Worm (Caenorhabditis elegans): Measurements from ENCODE around the gene F56D6.20.
"Not testable (repeated sequence)": the region's sequence is repeated elsewhere in the genome, so short reads cannot be mapped to it uniquely, and the experiment has no call there.

The F56D6.20 gene

ce11 chrIV:3904620-3905019, 8.1 kb upstream of the F56D6.20 start, which contains the start of gene F56D6.21:
Gene F56D6.21 (plus strand): TSS chrIV:3904920.
- TF ChIP-seq cog-1 (tag; optimal IDR thresholded peaks at IDR 0.05): no peak

ce11 chrIV:3906393-3906792, 6.3 kb upstream of the F56D6.20 start, which contains the start of gene F56D6.11:
Gene F56D6.11 (minus strand): TSS chrIV:3906493.
- TF ChIP-seq ztf-29 (GFP tag; IDR thresholded peaks at IDR 0.05): no peak
- no peak for TF ChIP-seq tab-1 (GFP tag; IDR thresholded peaks at IDR 0.05)
- no peak for TF ChIP-seq klf-2 (GFP tag; conservative IDR thresholded peaks at IDR 0.05)
- no peak for TF ChIP-seq med-1 (GFP tag; optimal IDR thresholded peaks at IDR 0.05; ENCODE audit: insufficient read depth)
- no peak for TF ChIP-seq ref-1 (GFP tag; conservative IDR thresholded peaks at IDR 0.05)
- TF ChIP-seq T22C8.4 (GFP tag; IDR thresholded peaks at IDR 0.05): no peak
- no peak for TF ChIP-seq ztf-23 (GFP tag; IDR thresholded peaks at IDR 0.05)
- no peak for TF ChIP-seq cog-1 (tag; optimal IDR thresholded peaks at IDR 0.05)
- no peak for TF ChIP-seq flt-1 (GFP tag; IDR thresholded peaks at IDR 0.05)

- TF ChIP-seq tab-1 (GFP tag; IDR thresholded peaks at IDR 0.05) (no peak), ref-1 (GFP tag; conservative IDR thresholded peaks at IDR 0.05) (no peak), ztf-29 (GFP tag; IDR thresholded peaks at IDR 0.05) (no peak), cog-1 (tag; optimal IDR thresholded peaks at IDR 0.05) (no peak), klf-2 (GFP tag; conservative IDR thresholded peaks at IDR 0.05) (no peak), flt-1 (GFP tag; IDR thresholded peaks at IDR 0.05) (no peak), ztf-23 (GFP tag; IDR thresholded peaks at IDR 0.05) (no peak), med-1 (GFP tag; optimal IDR thresholded peaks at IDR 0.05; ENCODE audit: insufficient read depth) (no peak), T22C8.4 (GFP tag; IDR thresholded peaks at IDR 0.05) (no peak)
These were observed 5.1 kb upstream of the F56D6.20 start, which contains the start of the genes F56D6.22 and F56D6.12 for ce11 chrIV:3907506-3908188. Gene F56D6.22 (minus strand): TSS chrIV:3907606. Gene F56D6.12 (plus strand): TSS chrIV:3908138.

- TF ChIP-seq ref-1 (GFP tag; conservative IDR thresholded peaks at IDR 0.05) (no peak), T22C8.4 (GFP tag; IDR thresholded peaks at IDR 0.05) (no peak), klf-2 (GFP tag; conservative IDR thresholded peaks at IDR 0.05) (no peak), ztf-29 (GFP tag; IDR thresholded peaks at IDR 0.05) (no peak), ztf-23 (GFP tag; IDR thresholded peaks at IDR 0.05) (no peak), flt-1 (GFP tag; IDR thresholded peaks at IDR 0.05) (no peak), tab-1 (GFP tag; IDR thresholded peaks at IDR 0.05) (no peak), med-1 (GFP tag; optimal IDR thresholded peaks at IDR 0.05; ENCODE audit: insufficient read depth) (no peak), cog-1 (tag; optimal IDR thresholded peaks at IDR 0.05) (no peak)
These were observed 3.6 kb upstream of the F56D6.20 start, which contains the start of gene F56D6.13 for ce11 chrIV:3909114-3909513. Gene F56D6.13 (plus strand): TSS chrIV:3909414.

DNA sequence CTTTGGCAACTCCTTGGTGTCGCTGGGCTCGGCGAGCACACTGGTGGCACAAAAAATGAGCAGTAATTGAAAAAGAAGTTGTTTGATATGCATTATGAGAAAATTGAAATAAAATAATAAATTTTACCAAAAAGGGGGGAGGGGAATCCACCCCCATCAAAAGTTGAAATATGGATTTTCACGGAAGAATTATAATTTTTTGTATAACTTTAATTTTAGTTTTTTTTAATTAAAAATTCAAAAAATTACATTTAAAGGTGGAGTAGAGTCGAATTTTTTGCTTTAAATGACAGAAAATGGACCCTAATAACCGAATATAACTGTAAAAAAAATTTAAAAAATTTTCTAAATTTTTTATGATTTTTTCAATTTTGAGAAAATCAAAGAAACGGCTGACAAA, 850 bp upstream of the F56D6.20 start, which contains the start of gene F56D6.18:
F56D6.18 (minus strand) TSS at position 101 of the 400 bp plus-strand sequence.
- not testable (repeated sequence) for TF ChIP-seq med-1 (GFP tag; optimal IDR thresholded peaks at IDR 0.05; ENCODE audit: insufficient read depth); ztf-23 (GFP tag; IDR thresholded peaks at IDR 0.05); ztf-29 (GFP tag; IDR thresholded peaks at IDR 0.05)

ce11 chrIV:3914462-3914861, 1.8 kb downstream of the F56D6.20 start, which contains the start of gene F56D6.19:
Gene F56D6.19 (plus strand): TSS chrIV:3914762.
- TF ChIP-seq ztf-29 (GFP tag; IDR thresholded peaks at IDR 0.05) (no peak), cog-1 (tag; optimal IDR thresholded peaks at IDR 0.05) (no peak), T22C8.4 (GFP tag; IDR thresholded peaks at IDR 0.05) (no peak), tab-1 (GFP tag; IDR thresholded peaks at IDR 0.05) (no peak), med-1 (GFP tag; optimal IDR thresholded peaks at IDR 0.05; ENCODE audit: insufficient read depth) (no peak), flt-1 (GFP tag; IDR thresholded peaks at IDR 0.05) (no peak), klf-2 (GFP tag; conservative IDR thresholded peaks at IDR 0.05) (no peak), ztf-23 (GFP tag; IDR thresholded peaks at IDR 0.05) (no peak), ref-1 (GFP tag; conservative IDR thresholded peaks at IDR 0.05) (no peak)

- TF ChIP-seq cog-1 (tag; optimal IDR thresholded peaks at IDR 0.05) (no peak), ref-1 (GFP tag; conservative IDR thresholded peaks at IDR 0.05) (no peak), tab-1 (GFP tag; IDR thresholded peaks at IDR 0.05) (no peak), flt-1 (GFP tag; IDR thresholded peaks at IDR 0.05) (no peak), ztf-23 (GFP tag; IDR thresholded peaks at IDR 0.05) (no peak), med-1 (GFP tag; optimal IDR thresholded peaks at IDR 0.05; ENCODE audit: insufficient read depth) (no peak), ztf-29 (GFP tag; IDR thresholded peaks at IDR 0.05) (no peak), T22C8.4 (GFP tag; IDR thresholded peaks at IDR 0.05) (no peak), klf-2 (GFP tag; conservative IDR thresholded peaks at IDR 0.05) (no peak)
These were observed 2.6 kb downstream of the F56D6.20 start, which contains the start of gene srz-20 for ce11 chrIV:3915296-3915695. Gene srz-20 (plus strand): TSS chrIV:3915596.

DNA sequence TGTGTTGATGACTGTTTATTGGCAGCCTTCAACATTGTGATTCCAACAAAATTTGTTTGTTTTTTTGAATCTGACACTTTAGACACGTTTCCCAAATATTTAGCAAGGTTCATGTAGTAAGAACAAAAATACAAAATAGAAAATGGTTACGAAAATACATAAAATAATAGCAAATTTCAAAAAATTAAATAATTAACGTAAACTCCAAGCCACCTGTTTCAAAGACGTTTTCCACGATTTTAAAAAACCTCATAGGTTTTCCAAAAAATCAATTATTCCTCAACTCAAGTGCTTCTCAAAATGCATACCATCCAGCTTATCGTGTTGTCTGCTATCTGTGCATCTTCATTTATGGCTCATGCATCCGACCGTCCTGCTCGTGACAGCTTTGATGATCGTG, 4.7 kb downstream of the F56D6.20 start, which contains the start of gene F56D6.14:
F56D6.14 (plus strand) TSS at position 301 of the 400 bp plus-strand sequence.
- no peak for TF ChIP-seq klf-2 (GFP tag; conservative IDR thresholded peaks at IDR 0.05)
- TF ChIP-seq tab-1 (GFP tag; IDR thresholded peaks at IDR 0.05): no peak
- no peak for TF ChIP-seq ref-1 (GFP tag; conservative IDR thresholded peaks at IDR 0.05)
- no peak for TF ChIP-seq T22C8.4 (GFP tag; IDR thresholded peaks at IDR 0.05)
- TF ChIP-seq cog-1 (tag; optimal IDR thresholded peaks at IDR 0.05): no peak
- no peak for TF ChIP-seq ztf-23 (GFP tag; IDR thresholded peaks at IDR 0.05)
- TF ChIP-seq ztf-29 (GFP tag; IDR thresholded peaks at IDR 0.05): no peak
- no peak for TF ChIP-seq med-1 (GFP tag; optimal IDR thresholded peaks at IDR 0.05; ENCODE audit: insufficient read depth)
- no peak for TF ChIP-seq flt-1 (GFP tag; IDR thresholded peaks at IDR 0.05)

DNA sequence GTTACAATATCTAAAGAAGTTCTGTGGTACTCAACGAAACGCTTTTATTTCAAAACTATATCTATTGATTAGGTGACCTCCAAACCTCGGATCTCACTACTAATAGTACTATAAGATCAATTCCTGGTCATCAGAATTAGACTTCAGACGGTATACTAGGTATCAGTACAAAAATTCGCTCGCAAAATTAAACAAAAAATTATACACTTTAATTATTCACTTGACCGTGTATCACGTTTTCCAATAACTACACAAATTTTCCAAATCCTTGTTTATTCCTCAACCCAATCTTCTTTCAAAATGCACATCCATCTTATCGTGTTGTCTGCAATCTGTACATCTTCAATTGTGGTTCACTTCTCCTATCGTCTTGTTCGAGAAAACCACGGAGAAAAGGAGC, 5.5 kb downstream of the F56D6.20 start, which contains the start of gene F56D6.23:
F56D6.23 (plus strand) TSS at position 301 of the 400 bp plus-strand sequence.
- TF ChIP-seq ztf-29 (GFP tag; IDR thresholded peaks at IDR 0.05) (no peak), tab-1 (GFP tag; IDR thresholded peaks at IDR 0.05) (no peak), ref-1 (GFP tag; conservative IDR thresholded peaks at IDR 0.05) (no peak)

- no peak for TF ChIP-seq flt-1 (GFP tag; IDR thresholded peaks at IDR 0.05)
- no peak for TF ChIP-seq med-1 (GFP tag; optimal IDR thresholded peaks at IDR 0.05; ENCODE audit: insufficient read depth)
- TF ChIP-seq ztf-29 (GFP tag; IDR thresholded peaks at IDR 0.05): no peak
- TF ChIP-seq tab-1 (GFP tag; IDR thresholded peaks at IDR 0.05): no peak
- no peak for TF ChIP-seq ztf-23 (GFP tag; IDR thresholded peaks at IDR 0.05)
- TF ChIP-seq klf-2 (GFP tag; conservative IDR thresholded peaks at IDR 0.05): no peak
- no peak for TF ChIP-seq cog-1 (tag; optimal IDR thresholded peaks at IDR 0.05)
- no peak for TF ChIP-seq T22C8.4 (GFP tag; IDR thresholded peaks at IDR 0.05)
- TF ChIP-seq ref-1 (GFP tag; conservative IDR thresholded peaks at IDR 0.05): no peak
These were observed 6.8 kb downstream of the F56D6.20 start, which contains the start of gene srz-19 for ce11 chrIV:3919506-3919905. Gene srz-19 (plus strand): TSS chrIV:3919806.

Measured in whole organism, midembryonic.